Fruit fly (Drosophila melanogaster): Measurements from ENCODE around the gene Mkrn1.
A peak's percentile ranks its signal among the peaks of the same experiment; 100 is the strongest.

The Mkrn1 gene

DNA sequence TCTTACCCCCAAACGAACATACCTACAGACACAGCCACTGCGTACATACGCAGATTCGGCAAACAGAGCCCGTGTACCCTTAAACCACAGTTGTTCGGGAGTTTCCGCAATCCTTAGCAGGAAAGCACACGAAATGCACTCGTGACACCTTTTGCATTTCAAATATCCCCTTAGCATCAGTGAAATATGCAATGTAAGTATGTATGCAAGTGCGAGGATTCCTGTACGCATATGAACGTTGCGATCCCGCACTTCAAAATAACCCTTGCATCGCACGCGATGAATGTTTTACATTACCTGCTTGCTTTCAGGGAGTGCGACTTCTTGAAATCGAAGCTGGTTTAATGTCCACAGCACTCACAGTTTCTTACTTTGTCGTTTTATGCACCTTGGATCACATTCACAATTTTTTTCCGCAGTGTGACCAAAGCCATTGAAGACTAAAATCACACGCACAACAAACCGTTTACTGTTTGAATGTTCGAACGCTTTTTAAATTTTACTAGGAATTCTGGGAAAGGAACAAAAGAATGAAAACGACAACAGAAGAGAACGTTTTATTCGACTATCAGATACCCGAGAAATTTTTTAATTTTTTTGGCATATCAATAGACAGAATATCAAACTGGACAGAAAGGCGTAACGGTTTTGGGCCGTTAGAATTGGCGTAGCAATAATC lies at the start of gene Mkrn1 (continued):
- no peak for TF ChIP-seq Fer3 (tag; optimal IDR thresholded peaks at IDR 0.05)
- no peak for TF ChIP-seq dmrt99B (tag; optimal IDR thresholded peaks at IDR 0.05)
- TF ChIP-seq Atf6 (GFP tag; IDR thresholded peaks at IDR 0.05) = no peak
- TF ChIP-seq ara (GFP tag; IDR thresholded peaks at IDR 0.05) = no peak
- TF ChIP-seq kni (GFP tag; optimal IDR thresholded peaks at IDR 0.05) = no peak
- TF ChIP-seq CG13775 (GFP tag; optimal IDR thresholded peaks at IDR 0.05) = no peak
- no peak for TF ChIP-seq danr (GFP tag; IDR thresholded peaks at IDR 0.05)
- no peak for TF ChIP-seq CG3838 (GFP tag; optimal IDR thresholded peaks at IDR 0.05)
- no peak for TF ChIP-seq Atf-2 (GFP tag; optimal IDR thresholded peaks at IDR 0.05)
- TF ChIP-seq Dbx (GFP tag; IDR thresholded peaks at IDR 0.05) = no peak
- TF ChIP-seq Myb (GFP tag; optimal IDR thresholded peaks at IDR 0.05) = peak; percentile 93
- TF ChIP-seq gce (GFP tag; IDR thresholded peaks at IDR 0.05) = no peak
- TF ChIP-seq CG9876 (GFP tag; optimal IDR thresholded peaks at IDR 0.05) = no peak
- TF ChIP-seq tin (GFP tag; optimal IDR thresholded peaks at IDR 0.05) = no peak
- no peak for TF ChIP-seq repo (GFP tag; optimal IDR thresholded peaks at IDR 0.05)
- TF ChIP-seq trh (GFP tag; optimal IDR thresholded peaks at IDR 0.05) = no peak
- no peak for TF ChIP-seq lbe (GFP tag; optimal IDR thresholded peaks at IDR 0.05)
- TF ChIP-seq gsb-n (tag; optimal IDR thresholded peaks at IDR 0.05) = no peak
- TF ChIP-seq zfh2 (GFP tag; optimal IDR thresholded peaks at IDR 0.05) = no peak
- TF ChIP-seq BtbVII (GFP tag; optimal IDR thresholded peaks at IDR 0.05) = no peak
- TF ChIP-seq CG7987 (GFP tag; optimal IDR thresholded peaks at IDR 0.05) = no peak
- no peak for TF ChIP-seq CG12219 (GFP tag; optimal IDR thresholded peaks at IDR 0.05)
- TF ChIP-seq CG9215 (GFP tag; IDR thresholded peaks at IDR 0.05) = no peak
- no peak for TF ChIP-seq Eip74EF (GFP tag; optimal IDR thresholded peaks at IDR 0.05)
- no peak for TF ChIP-seq CG1602 (GFP tag; optimal IDR thresholded peaks at IDR 0.05)
- TF ChIP-seq B-H1 (GFP tag; IDR thresholded peaks at IDR 0.05) = no peak
- no peak for TF ChIP-seq CG15073 (GFP tag; optimal IDR thresholded peaks at IDR 0.05)
- no peak for TF ChIP-seq CG17568 (GFP tag; optimal IDR thresholded peaks at IDR 0.05)
- no peak for TF ChIP-seq Awh (GFP tag; IDR thresholded peaks at IDR 0.05)
- no peak for TF ChIP-seq Ada2b (GFP tag; IDR thresholded peaks at IDR 0.05)
- TF ChIP-seq ttk (GFP tag; IDR thresholded peaks at IDR 0.05) = no peak
- no peak for TF ChIP-seq CG3281 (GFP tag; optimal IDR thresholded peaks at IDR 0.05)
- TF ChIP-seq CG15514 (GFP tag; optimal IDR thresholded peaks at IDR 0.05) = no peak
- no peak for TF ChIP-seq HLH54F (GFP tag; optimal IDR thresholded peaks at IDR 0.05)
- no peak for TF ChIP-seq CG4404 (GFP tag; IDR thresholded peaks at IDR 0.05)
- TF ChIP-seq wek (GFP tag; optimal IDR thresholded peaks at IDR 0.05) = peak; percentile 1
- no peak for TF ChIP-seq CG3407 (GFP tag; optimal IDR thresholded peaks at IDR 0.05)
- no peak for TF ChIP-seq crc (GFP tag; optimal IDR thresholded peaks at IDR 0.05)
- peak; percentile 84 for TF ChIP-seq Bgb (GFP tag; IDR thresholded peaks at IDR 0.05; ENCODE audit: partially characterized antibody)
- no peak for TF ChIP-seq MTF-1 (GFP tag; optimal IDR thresholded peaks at IDR 0.05; ENCODE audit: borderline replicate concordance)
- no peak for TF ChIP-seq schlank (tag; optimal IDR thresholded peaks at IDR 0.05)
- TF ChIP-seq Dref (GFP tag; IDR thresholded peaks at IDR 0.05) = no peak
- TF ChIP-seq CG3065 (GFP tag; optimal IDR thresholded peaks at IDR 0.05) = no peak
- no peak for TF ChIP-seq az2 (GFP tag; optimal IDR thresholded peaks at IDR 0.05)
- TF ChIP-seq CG8765 (GFP tag; IDR thresholded peaks at IDR 0.05) = no peak
- no peak for TF ChIP-seq CG33557 (GFP tag; optimal IDR thresholded peaks at IDR 0.05)
- TF ChIP-seq corto (GFP tag; optimal IDR thresholded peaks at IDR 0.05) = no peak
- TF ChIP-seq CG32772 (GFP tag; IDR thresholded peaks at IDR 0.05) = no peak
- no peak for TF ChIP-seq Ravus (GFP tag; IDR thresholded peaks at IDR 0.05)
- peak; percentile 78 for TF ChIP-seq mld (GFP tag; IDR thresholded peaks at IDR 0.05; ENCODE audit: partially characterized antibody)
- TF ChIP-seq CG9932 (GFP tag; IDR thresholded peaks at IDR 0.05) = no peak

Data from whole organism, embryonic.